Comparison of ENCODE assay signal across 7 fruit fly cellular contexts in genomic region chrX:6868024-6868628, dm6.
A peak's percentile ranks its signal among the peaks of the same experiment; 100 is the strongest.
TF ChIP-seq lines count a peak whose summit lies in the region.

No protein-coding gene starts in this region.

- TF ChIP-seq CTCF in whole organism, embryonic (GFP tag; optimal IDR thresholded peaks at IDR 0.05; lab: Kevin White, UChicago): no peak

TF ChIP-seq in Kc167, 6 proteins besides CTCF, POLR2A, EP300 and RAD21:
- TF ChIP-seq Myc (optimal IDR thresholded peaks at IDR 0.05; lab: Kevin White, UChicago) (no peak), psq (optimal IDR thresholded peaks at IDR 0.05; lab: Kevin White, UChicago) (peak; percentile 38)

TF ChIP-seq in whole organism, 6 proteins besides CTCF, POLR2A, EP300 and RAD21:
- TF ChIP-seq CG8478 (optimal IDR thresholded peaks at IDR 0.05; lab: Kevin White, UChicago) (no peak), usp (GFP tag; optimal IDR thresholded peaks at IDR 0.05; lab: Kevin White, UChicago) (no peak), EcR (GFP tag; optimal IDR thresholded peaks at IDR 0.05; lab: Kevin White, UChicago) (no peak), psq (optimal IDR thresholded peaks at IDR 0.05; lab: Kevin White, UChicago) (no peak), Dll (optimal IDR thresholded peaks at IDR 0.05; lab: Kevin White, UChicago) (peak; percentile 30), pan (optimal IDR thresholded peaks at IDR 0.05; lab: Kevin White, UChicago) (no peak)

TF ChIP-seq in whole organism, adult, 20 proteins besides CTCF, POLR2A, EP300 and RAD21:
- TF ChIP-seq tj (GFP tag; optimal IDR thresholded peaks at IDR 0.05; lab: Kevin White, UChicago): peak; percentile 37
- TF ChIP-seq CG1620 (GFP tag; optimal IDR thresholded peaks at IDR 0.05; lab: Kevin White, UChicago): no peak
- TF ChIP-seq Mnt (GFP tag; optimal IDR thresholded peaks at IDR 0.05; lab: Kevin White, UChicago): peak; percentile 54
- peak; percentile 3 for TF ChIP-seq pad (GFP tag; optimal IDR thresholded peaks at IDR 0.05; lab: Kevin White, UChicago)
- TF ChIP-seq ovo (GFP tag; optimal IDR thresholded peaks at IDR 0.05; lab: Kevin White, UChicago): no peak
- peak; percentile 11 for TF ChIP-seq bab1 (GFP tag; optimal IDR thresholded peaks at IDR 0.05; lab: Kevin White, UChicago)
- peak; percentile 62 for TF ChIP-seq cic (GFP tag; optimal IDR thresholded peaks at IDR 0.05; lab: Kevin White, UChicago)

TF ChIP-seq in whole organism, embryonic, 481 proteins besides CTCF, POLR2A, EP300 and RAD21 (continues in another document):
- no peak for TF ChIP-seq CG10462 (GFP tag; optimal IDR thresholded peaks at IDR 0.05; lab: Kevin White, UChicago)
- TF ChIP-seq Mes4 (GFP tag; optimal IDR thresholded peaks at IDR 0.05; lab: Kevin White, UChicago): no peak
- no peak; the same call in 2 of the 3 replicates for TF ChIP-seq CG7963 (GFP tag; IDR thresholded peaks at IDR 0.05; lab: Robert Waterston, UW; ENCODE audit: partially characterized antibody)
- no peak for TF ChIP-seq pzg (GFP tag; optimal IDR thresholded peaks at IDR 0.05; lab: Kevin White, UChicago)
- no peak for TF ChIP-seq CG14965 (GFP tag; optimal IDR thresholded peaks at IDR 0.05; lab: Kevin White, UChicago; ENCODE audit: borderline replicate concordance)
- TF ChIP-seq Meics (GFP tag; optimal IDR thresholded peaks at IDR 0.05; lab: Kevin White, UChicago): no peak
- TF ChIP-seq vvl (GFP tag; IDR thresholded peaks at IDR 0.05; lab: Robert Waterston, UW): peak; percentile 15; the same call in 1 of the 2 replicates
- TF ChIP-seq danr (GFP tag; IDR thresholded peaks at IDR 0.05; lab: Robert Waterston, UW): no peak
- peak; percentile 2; the same call in 1 of the 3 replicates for TF ChIP-seq tgo (GFP tag; IDR thresholded peaks at IDR 0.05; lab: Robert Waterston, UW)
- TF ChIP-seq CG7745 (tag; optimal IDR thresholded peaks at IDR 0.05; lab: Kevin White, UChicago): no peak
- peak; percentile 53 for TF ChIP-seq sqz (GFP tag; optimal IDR thresholded peaks at IDR 0.05; lab: Kevin White, UChicago)
- no peak for TF ChIP-seq pan (optimal IDR thresholded peaks at IDR 0.05; lab: Kevin White, UChicago)
- TF ChIP-seq pan (GFP tag; optimal IDR thresholded peaks at IDR 0.05 in 1 of 2, IDR thresholded peaks at IDR 0.05 in 1 of 2): peak in 1 of 2 experiments; percentile 17
- TF ChIP-seq usp (GFP tag; optimal IDR thresholded peaks at IDR 0.05; lab: Kevin White, UChicago): no peak
- peak; percentile 13 for TF ChIP-seq CG10543 (GFP tag; optimal IDR thresholded peaks at IDR 0.05; lab: Kevin White, UChicago)
- no peak for TF ChIP-seq Mad (GFP tag; optimal IDR thresholded peaks at IDR 0.05; lab: Kevin White, UChicago)
- no peak for TF ChIP-seq kah (GFP tag; optimal IDR thresholded peaks at IDR 0.05; lab: Kevin White, UChicago)
- no peak for TF ChIP-seq Hsf (GFP tag; optimal IDR thresholded peaks at IDR 0.05; lab: Kevin White, UChicago)
- TF ChIP-seq BtbVII (GFP tag; optimal IDR thresholded peaks at IDR 0.05; lab: Kevin White, UChicago): no peak

TF ChIP-seq in whole organism, prepupa, 60 proteins besides CTCF, POLR2A, EP300 and RAD21 (continues in another document):
- TF ChIP-seq achi (GFP tag; optimal IDR thresholded peaks at IDR 0.05; lab: Kevin White, UChicago): no peak
- no peak for TF ChIP-seq Eip93F (GFP tag; optimal IDR thresholded peaks at IDR 0.05; lab: Kevin White, UChicago)
- no peak for TF ChIP-seq CG8632 (GFP tag; optimal IDR thresholded peaks at IDR 0.05; lab: Kevin White, UChicago)
- TF ChIP-seq topi (GFP tag; optimal IDR thresholded peaks at IDR 0.05; lab: Kevin White, UChicago): peak; percentile 60
- no peak for TF ChIP-seq CG6276 (GFP tag; optimal IDR thresholded peaks at IDR 0.05; lab: Kevin White, UChicago)
- TF ChIP-seq CG7368 (GFP tag; optimal IDR thresholded peaks at IDR 0.05; lab: Kevin White, UChicago): no peak
- TF ChIP-seq Sox14 (GFP tag; optimal IDR thresholded peaks at IDR 0.05; lab: Kevin White, UChicago): no peak
- TF ChIP-seq net (GFP tag; optimal IDR thresholded peaks at IDR 0.05; lab: Kevin White, UChicago): no peak
- TF ChIP-seq fd59A (GFP tag; optimal IDR thresholded peaks at IDR 0.05; lab: Kevin White, UChicago): no peak
- peak; percentile 5 for TF ChIP-seq Eip75B (GFP tag; optimal IDR thresholded peaks at IDR 0.05; lab: Kevin White, UChicago)
- no peak for TF ChIP-seq fkh (GFP tag; optimal IDR thresholded peaks at IDR 0.05; lab: Kevin White, UChicago)
- TF ChIP-seq svp (GFP tag; lab: Kevin White, UChicago): peak; percentile 54
- peak; percentile 18 for TF ChIP-seq OdsH (GFP tag; optimal IDR thresholded peaks at IDR 0.05; lab: Kevin White, UChicago)
- TF ChIP-seq CG6854 (GFP tag; optimal IDR thresholded peaks at IDR 0.05; lab: Kevin White, UChicago): no peak
- no peak for TF ChIP-seq spab (GFP tag; optimal IDR thresholded peaks at IDR 0.05; lab: Kevin White, UChicago)
- no peak; the same call in 2 of the 3 replicates for TF ChIP-seq eg (GFP tag; IDR thresholded peaks at IDR 0.05; lab: Robert Waterston, UW)
- 0 out of 2 replicates have a peak, but pooled peaks have one; percentile 10 for TF ChIP-seq CG15336 (GFP tag; IDR thresholded peaks at IDR 0.05; lab: Robert Waterston, UW)
- TF ChIP-seq Eip78C (GFP tag; lab: Kevin White, UChicago): no peak
- no peak for TF ChIP-seq acj6 (GFP tag; optimal IDR thresholded peaks at IDR 0.05; lab: Kevin White, UChicago)
- peak; percentile 28 to 60 for TF ChIP-seq ss (GFP tag; optimal IDR thresholded peaks at IDR 0.05; lab: Kevin White, UChicago)
- no peak for TF ChIP-seq CG3032 (tag; optimal IDR thresholded peaks at IDR 0.05; lab: Kevin White, UChicago)

TF ChIP-seq in whole organism, pupa, 21 proteins besides CTCF, POLR2A, EP300 and RAD21:
- TF ChIP-seq CG17806 (tag; optimal IDR thresholded peaks at IDR 0.05; lab: Kevin White, UChicago) (no peak), CG15710 (tag; optimal IDR thresholded peaks at IDR 0.05; lab: Kevin White, UChicago) (no peak), EcR (GFP tag; optimal IDR thresholded peaks at IDR 0.05; lab: Kevin White, UChicago) (peak; percentile 62), CG4496 (GFP tag; IDR thresholded peaks at IDR 0.05; lab: Robert Waterston, UW) (peak; percentile 52), Ets98B (GFP tag; IDR thresholded peaks at IDR 0.05; lab: Robert Waterston, UW) (peak; percentile 34; the same call in 1 of the 2 replicates), CG12605 (GFP tag; IDR thresholded peaks at IDR 0.05; lab: Robert Waterston, UW) (peak; percentile 63), CG32121 (GFP tag; IDR thresholded peaks at IDR 0.05; lab: Robert Waterston, UW) (peak; percentile 30; the same call in 1 of the 2 replicates), rn (GFP tag; IDR thresholded peaks at IDR 0.05; lab: Robert Waterston, UW) (no peak), CG9948 (tag; optimal IDR thresholded peaks at IDR 0.05; lab: Kevin White, UChicago) (peak; percentile 12), fd96Ca (GFP tag; IDR thresholded peaks at IDR 0.05; lab: Robert Waterston, UW) (peak; percentile 55; the same call in 1 of the 3 replicates), Pif1A (GFP tag; optimal IDR thresholded peaks at IDR 0.05; lab: Kevin White, UChicago) (no peak), gl (tag; optimal IDR thresholded peaks at IDR 0.05; lab: Kevin White, UChicago) (no peak), CG13204 (GFP tag; optimal IDR thresholded peaks at IDR 0.05; lab: Kevin White, UChicago) (peak; percentile 65)

TF ChIP-seq in whole organism, wandering third instar larva, 38 proteins besides CTCF, POLR2A, EP300 and RAD21:
- TF ChIP-seq br (GFP tag; optimal IDR thresholded peaks at IDR 0.05; lab: Kevin White, UChicago) (no peak), psq (GFP tag; optimal IDR thresholded peaks at IDR 0.05; lab: Kevin White, UChicago) (peak; percentile 90), Rel (GFP tag; optimal IDR thresholded peaks at IDR 0.05; lab: Kevin White, UChicago) (no peak), Rel (tag; optimal IDR thresholded peaks at IDR 0.05; lab: Kevin White, UChicago) (peak; percentile 40), usp (GFP tag; optimal IDR thresholded peaks at IDR 0.05; lab: Kevin White, UChicago) (no peak), sage (GFP tag; optimal IDR thresholded peaks at IDR 0.05; lab: Kevin White, UChicago) (no peak), jim (GFP tag; optimal IDR thresholded peaks at IDR 0.05; lab: Kevin White, UChicago) (peak; percentile 42), Sp1 (GFP tag; optimal IDR thresholded peaks at IDR 0.05; lab: Kevin White, UChicago) (peak; percentile 52), dl (GFP tag; optimal IDR thresholded peaks at IDR 0.05; lab: Kevin White, UChicago; ENCODE audit: insufficient read depth in 1 of 2, partially characterized antibody in 2 of 2) (peak in 1 of 2 experiments; percentile 52), Dif (GFP tag; optimal IDR thresholded peaks at IDR 0.05; lab: Kevin White, UChicago; ENCODE audit: partially characterized antibody) (peak; percentile 68)
TF ChIP-seq in whole organism, wandering third instar larva: peak in this region for 6.
